Fruit fly (Drosophila melanogaster): ENCODE results near the gene Brr2.

Brr2 gene

dm6 chr3L:16013198-16013982, 45.7 kb upstream of the Brr2 start (continued):
- TF ChIP-seq CG2129 (GFP tag; IDR thresholded peaks at IDR 0.05; ENCODE audit: partially characterized antibody) = no peak
- no peak for TF ChIP-seq en (GFP tag; optimal IDR thresholded peaks at IDR 0.05)
- no peak for TF ChIP-seq danr (GFP tag; IDR thresholded peaks at IDR 0.05)
- TF ChIP-seq crp (GFP tag; optimal IDR thresholded peaks at IDR 0.05) = no peak
- TF ChIP-seq chm (GFP tag; IDR thresholded peaks at IDR 0.05) = no peak
- no peak for TF ChIP-seq fu2 (GFP tag; optimal IDR thresholded peaks at IDR 0.05)
- no peak for TF ChIP-seq CG9797 (GFP tag; optimal IDR thresholded peaks at IDR 0.05)
- no peak for TF ChIP-seq MTF-1 (GFP tag; optimal IDR thresholded peaks at IDR 0.05; ENCODE audit: borderline replicate concordance)
- TF ChIP-seq Abd-B (GFP tag; optimal IDR thresholded peaks at IDR 0.05) = no peak
- TF ChIP-seq fd96Cb (tag; optimal IDR thresholded peaks at IDR 0.05) = peak; percentile 20
- no peak for TF ChIP-seq Fer2 (tag; optimal IDR thresholded peaks at IDR 0.05)
- TF ChIP-seq CG34224 (GFP tag; IDR thresholded peaks at IDR 0.05; ENCODE audit: partially characterized antibody) = no peak
- no peak for TF ChIP-seq Six4 (GFP tag; optimal IDR thresholded peaks at IDR 0.05)
- no peak for TF ChIP-seq gt (GFP tag; IDR thresholded peaks at IDR 0.05)
- TF ChIP-seq luna (GFP tag; optimal IDR thresholded peaks at IDR 0.05) = no peak
- TF ChIP-seq vfl (GFP tag; optimal IDR thresholded peaks at IDR 0.05) = no peak
- TF ChIP-seq CG8944 (GFP tag; optimal IDR thresholded peaks at IDR 0.05) = no peak
- no peak for TF ChIP-seq shn (GFP tag; optimal IDR thresholded peaks at IDR 0.05)
- TF ChIP-seq sna (GFP tag; IDR thresholded peaks at IDR 0.05; ENCODE audit: partially characterized antibody) = no peak
- no peak for TF ChIP-seq Gsc (GFP tag; IDR thresholded peaks at IDR 0.05)
- no peak for TF ChIP-seq Hr78 (GFP tag; optimal IDR thresholded peaks at IDR 0.05)
- TF ChIP-seq Ets97D (GFP tag; optimal IDR thresholded peaks at IDR 0.05) = no peak
- peak; percentile 63 for TF ChIP-seq abd-A (tag; optimal IDR thresholded peaks at IDR 0.05)
- TF ChIP-seq CG11093 (GFP tag; IDR thresholded peaks at IDR 0.05) = no peak
- peak in 1 of 3 experiments; percentile 55 for TF ChIP-seq lola (GFP tag; optimal IDR thresholded peaks at IDR 0.05)
- no peak for TF ChIP-seq ftz-f1 (GFP tag; optimal IDR thresholded peaks at IDR 0.05)
- no peak for TF ChIP-seq CG12659 (GFP tag; optimal IDR thresholded peaks at IDR 0.05)
- TF ChIP-seq CG13624 (GFP tag; optimal IDR thresholded peaks at IDR 0.05) = no peak
- no peak for TF ChIP-seq CG11560 (tag; IDR thresholded peaks at IDR 0.05)
- peak in 1 of 2 experiments; percentile 3 for TF ChIP-seq bsh (GFP tag; optimal IDR thresholded peaks at IDR 0.05)
- TF ChIP-seq CG8290 (GFP tag; optimal IDR thresholded peaks at IDR 0.05) = no peak
- no peak for TF ChIP-seq CG8290 (tag; optimal IDR thresholded peaks at IDR 0.05)
- TF ChIP-seq Scr (GFP tag; IDR thresholded peaks at IDR 0.05; ENCODE audit: partially characterized antibody) = no peak
- TF ChIP-seq pros (GFP tag; optimal IDR thresholded peaks at IDR 0.05) = no peak
- peak; percentile 70 for TF ChIP-seq CG2712 (tag; optimal IDR thresholded peaks at IDR 0.05)
- no peak for TF ChIP-seq lab (GFP tag; optimal IDR thresholded peaks at IDR 0.05)
- TF ChIP-seq lov (optimal IDR thresholded peaks at IDR 0.05) = no peak
- no peak for TF ChIP-seq lov (GFP tag; IDR thresholded peaks at IDR 0.05)
- TF ChIP-seq CG11456 (GFP tag; IDR thresholded peaks at IDR 0.05) = no peak
- TF ChIP-seq CG17186 (GFP tag; optimal IDR thresholded peaks at IDR 0.05) = no peak
- TF ChIP-seq CG2889 (GFP tag; IDR thresholded peaks at IDR 0.05) = no peak
- TF ChIP-seq CG12104 (GFP tag; optimal IDR thresholded peaks at IDR 0.05) = no peak
- peak; percentile 68 for TF ChIP-seq CG11504 (tag; optimal IDR thresholded peaks at IDR 0.05)
- no peak for TF ChIP-seq schlank (tag; optimal IDR thresholded peaks at IDR 0.05)
